Worm (Caenorhabditis elegans) whole organism, L2 larva: ENCODE data around the gene F44E2.9.

Experiments
- alr-1 ChIP-seq: fragments of 150-350 bp; optimal IDR thresholded peaks from 2 replicates; lab custom pipeline; 2014; ENCODE audit warnings: missing biosample characterization, missing genetic modification characterization
- ama-1 ChIP-seq: fragments of 150-350 bp; optimal IDR thresholded peaks from 2 replicates; lab custom pipeline; 2018; ENCODE audit warnings: inconsistent platforms
- blmp-1 ChIP-seq: sonication (generic microtip); optimal IDR thresholded peaks from 2 replicates; lab custom pipeline; 2017; ENCODE audit warnings: missing genetic modification characterization, mild to moderate bottlenecking, missing compliant biosample characterization, antibody characterized with exemption, moderate library complexity; ENCODE audit not compliant: insufficient read depth
- ceh-82 ChIP-seq: fragments of 150-350 bp; optimal IDR thresholded peaks from 2 replicates; lab custom pipeline; 2014; ENCODE audit warnings: missing biosample characterization, missing genetic modification characterization
- mdl-1 ChIP-seq, 2 experiments: fragments of 150-350 bp in 1 of 2; sonication (generic microtip) in 1 of 2; optimal IDR thresholded peaks; 2 replicates each; lab custom pipeline; 2017; ENCODE audit warnings: missing biosample characterization in 2 of 2, missing genetic modification characterization in 2 of 2
- nhr-11 ChIP-seq: fragments of 150-350 bp; optimal IDR thresholded peaks from 2 replicates; lab custom pipeline; 2014; ENCODE audit warnings: missing biosample characterization, missing genetic modification characterization
- nhr-237 ChIP-seq: fragments of 150-350 bp; optimal IDR thresholded peaks from 2 replicates; lab custom pipeline; 2014; ENCODE audit warnings: missing biosample characterization, missing genetic modification characterization
- unc-39 ChIP-seq: fragments of 150-350 bp; optimal IDR thresholded peaks from 2 replicates; lab custom pipeline; 2014; ENCODE audit warnings: missing biosample characterization, missing genetic modification characterization
- zag-1 ChIP-seq: fragments of 150-350 bp; optimal IDR thresholded peaks from 2 replicates; lab custom pipeline; 2014; ENCODE audit warnings: missing biosample characterization, missing genetic modification characterization

DNA sequence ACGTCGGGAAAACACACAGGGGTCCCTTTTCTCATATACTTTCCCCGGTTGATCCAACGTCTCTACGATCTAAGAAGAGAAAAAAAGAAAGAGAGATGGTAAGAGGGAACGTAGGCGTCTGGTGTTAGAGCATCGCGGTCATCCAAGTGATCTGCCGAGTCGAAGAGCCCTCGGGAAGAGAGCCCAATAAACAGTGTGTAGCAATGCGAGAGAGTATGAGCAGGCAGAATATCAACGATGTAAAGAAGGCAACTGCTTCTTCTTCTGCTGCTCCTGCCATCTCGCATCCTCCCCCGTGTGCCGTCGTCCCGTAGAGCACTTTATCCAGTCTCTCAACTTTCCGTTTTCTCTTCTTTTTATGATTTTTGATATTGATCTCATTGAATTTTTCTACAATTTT is 34.6 kb downstream of the F44E2.9 start:
- TF ChIP-seq mdl-1 (tag; optimal IDR thresholded peaks at IDR 0.05; lab: Kevin White, UChicago) (no peak), blmp-1 (tag; lab: Kevin White, UChicago) (no peak), alr-1 (tag; lab: Kevin White, UChicago) (no peak), nhr-11 (no peak), ceh-82 (tag; lab: Kevin White, UChicago) (no peak), zag-1 (tag; lab: Kevin White, UChicago) (no peak), ama-1 (lab: Kevin White, UChicago) (no peak), unc-39 (no peak), nhr-237 (tag; lab: Kevin White, UChicago) (no peak)
